Worm (Caenorhabditis elegans) whole organism, L1 larva: ENCODE results near the gene xbx-9.

Experiments
- ama-1 ChIP-seq: fragments of 150-350 bp; optimal IDR thresholded peaks from 2 replicates; lab custom pipeline; 2014
- efl-1 ChIP-seq, 4 experiments: fragments of 150-350 bp; optimal IDR thresholded peaks in 3 of 4; peaks in 1 of 4; 1 replicate in 1 of 4; 2 replicates in 3 of 4; lab custom pipeline; 2014; ENCODE audit warnings: missing biosample characterization in 2 of 4, missing genetic modification characterization in 2 of 4, missing genetic modification reagents in 2 of 4
- egl-27 ChIP-seq, 2 experiments: fragments of 150-350 bp in 1 of 2; sonication (generic microtip); optimal IDR thresholded peaks; 3 replicates each; lab custom pipeline; 2017 to 2018; ENCODE audit warnings: missing biosample characterization in 2 of 2, missing genetic modification characterization in 2 of 2, missing genetic modification reagents in 2 of 2
- elt-2 ChIP-seq: sonication (generic microtip); optimal IDR thresholded peaks from 2 replicates; lab custom pipeline; 2016; ENCODE audit warnings: missing genetic modification characterization, mild to moderate bottlenecking, inconsistent platforms, missing compliant biosample characterization, missing genetic modification reagents
- fkh-10 ChIP-seq: sonication (generic microtip); optimal IDR thresholded peaks from 2 replicates; lab custom pipeline; 2017; ENCODE audit warnings: missing biosample characterization, missing genetic modification reagents, missing genetic modification characterization
- lin-35 ChIP-seq, 2 experiments: fragments of 150-350 bp; optimal IDR thresholded peaks; 2 replicates each; lab custom pipeline; 2014; ENCODE audit warnings: missing biosample characterization in 2 of 2, missing genetic modification characterization in 2 of 2, missing genetic modification reagents in 2 of 2
- pax-3 ChIP-seq: fragments of 200-800 bp; sonication (Bioruptor generic); optimal IDR thresholded peaks from 2 replicates; lab custom pipeline; 2018; ENCODE audit warnings: mild to moderate bottlenecking, missing genetic modification characterization, moderate library complexity, missing compliant biosample characterization
- rnt-1 ChIP-seq: sonication (generic microtip); optimal IDR thresholded peaks from 2 replicates; lab custom pipeline; 2016; ENCODE audit warnings: mild to moderate bottlenecking, missing genetic modification characterization, moderate library complexity, missing compliant biosample characterization
- sptf-1 ChIP-seq: fragments of 150-350 bp; optimal IDR thresholded peaks from 2 replicates; lab custom pipeline; 2014; ENCODE audit warnings: missing biosample characterization, missing genetic modification characterization
- unc-130 ChIP-seq: fragments of 150-350 bp; optimal IDR thresholded peaks from 2 replicates; lab custom pipeline; 2017; ENCODE audit warnings: missing biosample characterization, missing genetic modification characterization, inconsistent platforms
- unc-62 ChIP-seq: fragments of 150-350 bp; optimal IDR thresholded peaks from 2 replicates; lab custom pipeline; 2014; ENCODE audit warnings: missing biosample characterization, missing genetic modification reagents, missing genetic modification characterization
- ztf-11 ChIP-seq, 2 experiments: sonication (generic microtip); optimal IDR thresholded peaks; 2 replicates each; lab custom pipeline; 2016 to 2017; ENCODE audit warnings: missing genetic modification characterization in 2 of 2, missing biosample characterization in 1 of 2, missing compliant biosample characterization in 1 of 2

- TF ChIP-seq ama-1 (no peak), pax-3 (peak; percentile 86), efl-1 (optimal IDR thresholded peaks at IDR 0.05; lab: Kevin White, UChicago) (peak; percentile 86 to 87), efl-1 (GFP tag; optimal IDR thresholded peaks at IDR 0.05 in 1 of 2; lab: Kevin White, UChicago) (peak; percentile 84 to 98), unc-130 (tag; lab: Kevin White, UChicago) (peak; percentile 85), rnt-1 (tag; lab: Kevin White, UChicago) (peak; percentile 84), lin-35 (GFP tag; optimal IDR thresholded peaks at IDR 0.05; lab: Kevin White, UChicago) (peak; percentile 85 to 92), fkh-10 (peak; percentile 42), unc-62 (GFP tag; lab: Kevin White, UChicago) (no peak), ztf-11 (tag; optimal IDR thresholded peaks at IDR 0.05; lab: Kevin White, UChicago) (peak in 1 of 2 experiments; percentile 41), sptf-1 (tag; lab: Kevin White, UChicago) (no peak), egl-27 (tag; optimal IDR thresholded peaks at IDR 0.05; lab: Kevin White, UChicago) (no peak), elt-2 (tag; lab: Kevin White, UChicago) (peak; percentile 33)
These were observed 5.8 kb upstream of the xbx-9 start, which contains the start of the genes rpl-28 and mrpl-49 for ce11 chrV:12728062-12728665.
